Fruit fly (Drosophila melanogaster): ENCODE results near the gene GC1.

DNA sequence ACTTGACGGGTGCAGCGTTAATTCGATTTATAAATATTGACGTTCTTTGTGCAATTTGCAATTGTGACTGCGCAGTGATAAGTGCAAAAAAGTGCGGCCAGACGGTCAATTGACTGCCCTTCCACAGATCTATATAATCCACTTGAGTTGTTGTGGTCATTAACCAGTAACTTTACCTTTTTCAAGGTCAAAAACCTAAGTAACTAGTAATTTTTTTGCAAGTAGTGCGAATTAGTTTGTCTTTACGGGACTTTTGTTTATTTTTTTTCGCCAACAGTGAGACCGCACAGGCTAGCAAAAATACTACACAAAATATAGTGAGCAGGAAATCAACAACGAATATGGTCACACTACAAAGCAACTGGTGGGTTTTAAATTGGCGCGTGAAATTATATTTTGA is 7.1 kb downstream of the GC1 start, which contains the start of gene Tango9:
- TF ChIP-seq ey (GFP tag; optimal IDR thresholded peaks at IDR 0.05), result peak; percentile 21
- TF ChIP-seq fru (GFP tag; optimal IDR thresholded peaks at IDR 0.05), result peak; percentile 58
- no peak for TF ChIP-seq woc (GFP tag; optimal IDR thresholded peaks at IDR 0.05)
- TF ChIP-seq HLH106 (tag; optimal IDR thresholded peaks at IDR 0.05), result peak; percentile 47
- TF ChIP-seq pan (optimal IDR thresholded peaks at IDR 0.05), result no peak
- no peak for TF ChIP-seq N (GFP tag; optimal IDR thresholded peaks at IDR 0.05)
- TF ChIP-seq Sp1 (GFP tag; optimal IDR thresholded peaks at IDR 0.05), result peak; percentile 42
- TF ChIP-seq Hr78 (GFP tag; optimal IDR thresholded peaks at IDR 0.05), result no peak
- peak; percentile 33 for TF ChIP-seq br (GFP tag; optimal IDR thresholded peaks at IDR 0.05)
- no peak for TF ChIP-seq Jra (GFP tag; optimal IDR thresholded peaks at IDR 0.05)
